Fruit fly (Drosophila melanogaster) whole organism, embryonic: ENCODE measurements around the gene yl.

Experiments
- CG14965 ChIP-seq: fragments of 200-800 bp; sonication (Bioruptor generic); optimal IDR thresholded peaks from 2 replicates; lab custom pipeline; 2016; ENCODE audit warnings: missing biosample characterization, missing genetic modification characterization, borderline replicate concordance
- CG31388 ChIP-seq: fragments of 200-800 bp; sonication (Bioruptor generic); optimal IDR thresholded peaks from 2 replicates; lab custom pipeline; 2016; ENCODE audit warnings: missing biosample characterization, missing genetic modification characterization
- CG4854 ChIP-seq: fragments of 200-800 bp; sonication (Bioruptor generic); optimal IDR thresholded peaks from 2 replicates; lab custom pipeline; 2016; ENCODE audit warnings: missing biosample characterization, missing genetic modification characterization, inconsistent platforms
- CG8765 ChIP-seq: fragments of 200-800 bp; sonication (Bioruptor generic); IDR thresholded peaks from 2 replicates; pipeline ENCODE4 v1.3.6; 2022; ENCODE audit warnings: missing biosample characterization, missing genetic modification characterization
- Dip3 ChIP-seq: fragments of 200-800 bp; sonication (Bioruptor generic); optimal IDR thresholded peaks from 3 replicates; lab custom pipeline; 2016; ENCODE audit warnings: missing biosample characterization, missing genetic modification characterization
- Doc2 ChIP-seq: fragments of 200-800 bp; sonication (Bioruptor generic); IDR thresholded peaks from 2 replicates; pipeline ENCODE4 v1.3.6; 2022; ENCODE audit warnings: missing biosample characterization, missing genetic modification characterization
- H2.0 ChIP-seq: fragments of 200-800 bp; sonication (Bioruptor generic); IDR thresholded peaks from 2 replicates; pipeline ENCODE4 v1.3.6; 2022; ENCODE audit warnings: missing biosample characterization, missing genetic modification characterization
- toy ChIP-seq: fragments of 200-800 bp; sonication (Bioruptor generic); IDR thresholded peaks from 2 replicates; pipeline ENCODE4 v1.3.6; 2022; ENCODE audit warnings: missing biosample characterization, missing genetic modification characterization

- TF ChIP-seq toy (GFP tag; lab: Robert Waterston, UW), result no peak
- TF ChIP-seq CG4854 (GFP tag; lab: Kevin White, UChicago), result no peak
- no peak for TF ChIP-seq Dip3 (GFP tag; lab: Kevin White, UChicago)
- no peak for TF ChIP-seq CG31388 (GFP tag; lab: Kevin White, UChicago)
- no peak for TF ChIP-seq Doc2
- no peak for TF ChIP-seq H2.0 (GFP tag; lab: Robert Waterston, UW)
- TF ChIP-seq CG8765 (GFP tag; lab: Robert Waterston, UW), result no peak
- no peak for TF ChIP-seq CG14965 (GFP tag; lab: Kevin White, UChicago)
Observed at dm6 chrX:14174456-14174855, 18.6 kb upstream of the yl start, which contains the start of gene CG1368.
